Worm (Caenorhabditis elegans) whole organism, L3 larva: ENCODE data around the gene Y73B6BL.29.

Source experiments
- R02D3.7 ChIP-seq: fragments of 150-350 bp; optimal IDR thresholded peaks from 2 replicates; lab custom pipeline; 2014; ENCODE audit warnings: missing biosample characterization, missing genetic modification characterization
- ZK546.5 ChIP-seq: sonication (generic microtip); optimal IDR thresholded peaks from 2 replicates; lab custom pipeline; 2017; ENCODE audit warnings: missing biosample characterization, missing genetic modification characterization
- aly-2 ChIP-seq: fragments of 150-350 bp; optimal IDR thresholded peaks from 2 replicates; lab custom pipeline; 2014; ENCODE audit warnings: missing biosample characterization, missing genetic modification characterization
- ama-1 ChIP-seq: fragments of 150-350 bp; optimal IDR thresholded peaks from 2 replicates; lab custom pipeline; 2018
- ceh-16 ChIP-seq: sonication (generic microtip); optimal IDR thresholded peaks from 2 replicates; lab custom pipeline; 2017; ENCODE audit warnings: missing biosample characterization, missing genetic modification characterization
- ceh-28 ChIP-seq: fragments of 150-350 bp; optimal IDR thresholded peaks from 2 replicates; lab custom pipeline; 2014; ENCODE audit warnings: missing biosample characterization, missing genetic modification reagents, missing genetic modification characterization
- ceh-82 ChIP-seq: fragments of 150-350 bp; optimal IDR thresholded peaks from 2 replicates; lab custom pipeline; 2014; ENCODE audit warnings: missing biosample characterization, missing genetic modification characterization
- ceh-9 ChIP-seq: sonication (generic microtip); optimal IDR thresholded peaks from 2 replicates; lab custom pipeline; 2018; ENCODE audit warnings: missing biosample characterization, missing genetic modification characterization
- daf-12 ChIP-seq: fragments of 150-350 bp; optimal IDR thresholded peaks from 2 replicates; lab custom pipeline; 2014; ENCODE audit warnings: missing biosample characterization, missing genetic modification reagents, missing genetic modification characterization
- egl-27 ChIP-seq: sonication (generic microtip); optimal IDR thresholded peaks from 4 replicates; lab custom pipeline; 2017; ENCODE audit warnings: missing biosample characterization, missing genetic modification reagents, missing genetic modification characterization
- egl-5 ChIP-seq: fragments of 150-350 bp; optimal IDR thresholded peaks from 2 replicates; lab custom pipeline; 2017; ENCODE audit warnings: missing biosample characterization, missing genetic modification reagents, missing genetic modification characterization, inconsistent platforms
- elt-1 ChIP-seq: fragments of 150-350 bp; optimal IDR thresholded peaks from 2 replicates; lab custom pipeline; 2014; ENCODE audit warnings: missing biosample characterization, missing genetic modification characterization
- elt-2 ChIP-seq: sonication (generic microtip); optimal IDR thresholded peaks from 2 replicates; lab custom pipeline; 2016; ENCODE audit warnings: missing genetic modification reagents, mild to moderate bottlenecking, missing genetic modification characterization, missing compliant biosample characterization
- elt-3 ChIP-seq, 3 experiments: fragments of 150-350 bp in 1 of 3; sonication (generic microtip) in 2 of 3; optimal IDR thresholded peaks; 2 replicates in 2 of 3; 4 replicates in 1 of 3; lab custom pipeline; 2014 to 2017; ENCODE audit warnings: missing biosample characterization in 3 of 3, missing genetic modification characterization in 3 of 3
- eor-1 ChIP-seq, 2 experiments: fragments of 150-350 bp; optimal IDR thresholded peaks; 2 replicates each; lab custom pipeline; 2014 to 2018; ENCODE audit warnings: missing biosample characterization in 2 of 2, missing genetic modification characterization in 2 of 2
- fkh-10 ChIP-seq: sonication (generic microtip); optimal IDR thresholded peaks from 2 replicates; lab custom pipeline; 2017; ENCODE audit warnings: missing biosample characterization, missing genetic modification reagents, missing genetic modification characterization
- fkh-2 ChIP-seq: fragments of 150-350 bp; optimal IDR thresholded peaks from 2 replicates; lab custom pipeline; 2014; ENCODE audit warnings: missing biosample characterization, missing genetic modification reagents, missing genetic modification characterization
- fos-1 ChIP-seq: fragments of 150-350 bp; optimal IDR thresholded peaks from 2 replicates; lab custom pipeline; 2014; ENCODE audit warnings: missing biosample characterization, missing genetic modification characterization
- hmg-11 ChIP-seq: sonication (generic microtip); optimal IDR thresholded peaks from 2 replicates; lab custom pipeline; 2016; ENCODE audit warnings: missing genetic modification characterization, missing compliant biosample characterization
- jun-1 ChIP-seq: fragments of 150-350 bp; optimal IDR thresholded peaks from 2 replicates; lab custom pipeline; 2014; ENCODE audit warnings: missing biosample characterization, missing genetic modification reagents, missing genetic modification characterization
- lin-15B ChIP-seq: fragments of 150-350 bp; optimal IDR thresholded peaks from 2 replicates; lab custom pipeline; 2014; ENCODE audit warnings: missing biosample characterization, missing genetic modification characterization
- lin-39 ChIP-seq: fragments of 150-350 bp; optimal IDR thresholded peaks from 2 replicates; lab custom pipeline; 2018; ENCODE audit warnings: missing biosample characterization, missing genetic modification reagents, missing genetic modification characterization
- lsy-12 ChIP-seq: sonication (generic microtip); optimal IDR thresholded peaks from 2 replicates; lab custom pipeline; 2016; ENCODE audit warnings: mild to moderate bottlenecking, missing genetic modification characterization, missing compliant biosample characterization
- mdl-1 ChIP-seq: fragments of 150-350 bp; optimal IDR thresholded peaks from 2 replicates; lab custom pipeline; 2014; ENCODE audit warnings: missing biosample characterization, missing genetic modification characterization
- mml-1 ChIP-seq: fragments of 150-350 bp; sonication (generic microtip); optimal IDR thresholded peaks from 3 replicates; lab custom pipeline; 2014; ENCODE audit warnings: missing biosample characterization, missing genetic modification characterization
- nfya-1 ChIP-seq: sonication (generic microtip); optimal IDR thresholded peaks from 2 replicates; lab custom pipeline; 2017; ENCODE audit warnings: missing genetic modification characterization, mild to moderate bottlenecking, missing compliant biosample characterization, antibody characterized with exemption, moderate library complexity; ENCODE audit not compliant: insufficient read depth
- nhr-11 ChIP-seq: fragments of 150-350 bp; optimal IDR thresholded peaks from 2 replicates; lab custom pipeline; 2014; ENCODE audit warnings: missing biosample characterization, missing genetic modification characterization
- nhr-12 ChIP-seq: fragments of 150-350 bp; optimal IDR thresholded peaks from 2 replicates; lab custom pipeline; 2014; ENCODE audit warnings: missing biosample characterization, missing genetic modification characterization
- nhr-23 ChIP-seq: fragments of 150-350 bp; optimal IDR thresholded peaks from 2 replicates; lab custom pipeline; 2014; ENCODE audit warnings: missing biosample characterization, missing genetic modification reagents, missing genetic modification characterization
- nhr-237 ChIP-seq: fragments of 150-350 bp; optimal IDR thresholded peaks from 2 replicates; lab custom pipeline; 2014; ENCODE audit warnings: missing biosample characterization, missing genetic modification characterization
- nhr-25 ChIP-seq: sonication (generic microtip); optimal IDR thresholded peaks from 2 replicates; lab custom pipeline; 2017; ENCODE audit warnings: missing biosample characterization, missing genetic modification characterization
- nhr-28 ChIP-seq: fragments of 150-350 bp; optimal IDR thresholded peaks from 2 replicates; lab custom pipeline; 2014; ENCODE audit warnings: missing biosample characterization, missing genetic modification characterization
- nhr-43 ChIP-seq: sonication (generic microtip); optimal IDR thresholded peaks from 2 replicates; lab custom pipeline; 2016; ENCODE audit warnings: mild to moderate bottlenecking, missing genetic modification characterization, missing compliant biosample characterization; ENCODE audit not compliant: poor library complexity, severe bottlenecking
- nhr-67 ChIP-seq: fragments of 150-350 bp; optimal IDR thresholded peaks from 2 replicates; lab custom pipeline; 2014; ENCODE audit warnings: missing biosample characterization, missing genetic modification characterization
- nhr-76 ChIP-seq: fragments of 150-350 bp; sonication (generic microtip); optimal IDR thresholded peaks from 5 replicates; lab custom pipeline; 2014; ENCODE audit warnings: missing biosample characterization, missing genetic modification characterization
- nhr-77 ChIP-seq: fragments of 150-350 bp; optimal IDR thresholded peaks from 2 replicates; lab custom pipeline; 2014; ENCODE audit warnings: missing biosample characterization, missing genetic modification characterization
- pha-4 ChIP-seq: fragments of 150-350 bp; optimal IDR thresholded peaks from 2 replicates; lab custom pipeline; 2014; ENCODE audit warnings: missing biosample characterization, missing genetic modification reagents, missing genetic modification characterization
- pqm-1 ChIP-seq: fragments of 150-350 bp; optimal IDR thresholded peaks from 2 replicates; lab custom pipeline; 2017; ENCODE audit warnings: missing biosample characterization, missing genetic modification characterization, inconsistent platforms
- sea-2 ChIP-seq: fragments of 150-350 bp; sonication (generic microtip); optimal IDR thresholded peaks from 4 replicates; lab custom pipeline; 2014; ENCODE audit warnings: missing biosample characterization, missing genetic modification reagents, missing genetic modification characterization
- skn-1 ChIP-seq: fragments of 150-350 bp; optimal IDR thresholded peaks from 2 replicates; lab custom pipeline; 2014; ENCODE audit warnings: missing biosample characterization, missing genetic modification characterization
- snpc-4 ChIP-seq: fragments of 150-350 bp; optimal IDR thresholded peaks from 2 replicates; lab custom pipeline; 2014; ENCODE audit warnings: missing biosample characterization, missing genetic modification characterization
- tbx-2 ChIP-seq: sonication (generic microtip); optimal IDR thresholded peaks from 2 replicates; lab custom pipeline; 2016; ENCODE audit warnings: mild to moderate bottlenecking, missing genetic modification characterization, missing compliant biosample characterization
- unc-39 ChIP-seq: sonication (generic microtip); optimal IDR thresholded peaks from 4 replicates; lab custom pipeline; 2017; ENCODE audit warnings: missing biosample characterization, missing genetic modification characterization
- unc-62 ChIP-seq: fragments of 150-350 bp; sonication (generic microtip); optimal IDR thresholded peaks from 4 replicates; lab custom pipeline; 2014; ENCODE audit warnings: missing biosample characterization, missing genetic modification reagents, missing genetic modification characterization
- zag-1 ChIP-seq: fragments of 150-350 bp; optimal IDR thresholded peaks from 2 replicates; lab custom pipeline; 2014; ENCODE audit warnings: missing biosample characterization, missing genetic modification characterization
- ztf-11 ChIP-seq: fragments of 150-350 bp; optimal IDR thresholded peaks from 2 replicates; lab custom pipeline; 2014; ENCODE audit warnings: missing biosample characterization, missing genetic modification characterization
- ztf-4 ChIP-seq: fragments of 150-350 bp; optimal IDR thresholded peaks from 2 replicates; lab custom pipeline; 2014; ENCODE audit warnings: missing biosample characterization, missing genetic modification characterization

Y73B6BL.29 gene

ce11 chrIV:6336748-6337147 is 15.0 kb downstream of the Y73B6BL.29 start:
- TF ChIP-seq fos-1 (tag; lab: Kevin White, UChicago) (peak; percentile 41), nhr-43 (peak; percentile 96), tbx-2 (peak; percentile 92), ama-1 (lab: Kevin White, UChicago) (peak; percentile 61), mml-1 (tag; lab: Kevin White, UChicago) (peak; percentile 34), zag-1 (no peak), nhr-25 (tag; lab: Kevin White, UChicago) (peak; percentile 99), ceh-9 (no peak), fkh-10 (GFP tag; lab: Kevin White, UChicago) (no peak), nhr-11 (tag; lab: Kevin White, UChicago) (peak; percentile 68), mdl-1 (tag; lab: Kevin White, UChicago) (peak; percentile 98), nhr-23 (tag; lab: Kevin White, UChicago) (peak; percentile 98), snpc-4 (tag; lab: Kevin White, UChicago) (peak; percentile 62), ztf-4 (tag; lab: Kevin White, UChicago) (peak; percentile 83), nhr-28 (tag; lab: Kevin White, UChicago) (no peak), pqm-1 (tag; lab: Kevin White, UChicago) (peak; percentile 94), R02D3.7 (tag; lab: Kevin White, UChicago) (peak; percentile 81), nhr-77 (tag; lab: Kevin White, UChicago) (no peak), ZK546.5 (no peak), eor-1 (tag; optimal IDR thresholded peaks at IDR 0.05; lab: Kevin White, UChicago) (peak; percentile 12 to 57), nhr-237 (no peak), ceh-28 (tag; lab: Kevin White, UChicago) (peak; percentile 71), egl-5 (tag; lab: Kevin White, UChicago) (peak; percentile 85), pha-4 (peak; percentile 96), daf-12 (tag; lab: Kevin White, UChicago) (no peak), fkh-2 (tag; lab: Kevin White, UChicago) (no peak), lsy-12 (tag; lab: Kevin White, UChicago) (peak; percentile 93), ceh-16 (tag; lab: Kevin White, UChicago) (no peak), nhr-12 (tag; lab: Kevin White, UChicago) (no peak), ztf-11 (tag; lab: Kevin White, UChicago) (no peak), aly-2 (tag; lab: Kevin White, UChicago) (no peak), elt-3 (tag; optimal IDR thresholded peaks at IDR 0.05; lab: Kevin White, UChicago) (peak in 1 of 3 experiments; percentile 34), hmg-11 (tag; lab: Kevin White, UChicago) (peak; percentile 86), unc-39 (no peak), lin-15B (tag; lab: Kevin White, UChicago) (peak; percentile 56), jun-1 (tag; lab: Kevin White, UChicago) (peak; percentile 95), nfya-1 (tag; lab: Kevin White, UChicago) (peak; percentile 94), elt-1 (tag; lab: Kevin White, UChicago) (peak; percentile 69), unc-62 (GFP tag; lab: Kevin White, UChicago) (peak; percentile 84), nhr-67 (tag; lab: Kevin White, UChicago) (no peak), lin-39 (tag; lab: Kevin White, UChicago) (peak; percentile 49), skn-1 (peak; percentile 95), elt-2 (tag; lab: Kevin White, UChicago) (peak; percentile 94), ceh-82 (tag; lab: Kevin White, UChicago) (no peak), nhr-76 (tag; lab: Kevin White, UChicago) (no peak), egl-27 (tag; lab: Kevin White, UChicago) (peak; percentile 14), sea-2 (peak; percentile 23)
